Worm (Caenorhabditis elegans): ENCODE measurements around the gene ptr-15.

Gene ptr-15

ce11 chrV:7005964-7006363 is 36.2 kb upstream of the ptr-15 start, which contains the start of gene spig-10:
Gene spig-10 (plus strand): TSS chrV:7006264.
- TF ChIP-seq zip-4 (GFP tag; optimal IDR thresholded peaks at IDR 0.05) (no peak), ama-1 (optimal IDR thresholded peaks at IDR 0.05) (no peak), isw-1 (GFP tag; IDR thresholded peaks at IDR 0.05) (no peak), fkh-8 (tag; optimal IDR thresholded peaks at IDR 0.05) (no peak), elt-2 (tag; optimal IDR thresholded peaks at IDR 0.05) (no peak)

ce11 chrV:7003850-7004249 is 34.0 kb upstream of the ptr-15 start, which contains the start of gene srab-4:
Gene srab-4 (plus strand): TSS chrV:7004150.
- TF ChIP-seq ets-5 (GFP tag; IDR thresholded peaks at IDR 0.05) (no peak), egl-13 (tag; optimal IDR thresholded peaks at IDR 0.05) (no peak), mab-9 (GFP tag; IDR thresholded peaks at IDR 0.05) (no peak), swsn-7 (tag; optimal IDR thresholded peaks at IDR 0.05) (no peak), tlp-1 (tag; optimal IDR thresholded peaks at IDR 0.05) (no peak), snu-23 (GFP tag; optimal IDR thresholded peaks at IDR 0.05) (no peak), pax-3 (tag; optimal IDR thresholded peaks at IDR 0.05) (no peak)

- no peak for TF ChIP-seq unc-62 (GFP tag; optimal IDR thresholded peaks at IDR 0.05)
- TF ChIP-seq elt-2 (tag; optimal IDR thresholded peaks at IDR 0.05), result peak; percentile 1
- TF ChIP-seq aha-1 (tag; optimal IDR thresholded peaks at IDR 0.05), result no peak
- no peak for TF ChIP-seq efl-1 (optimal IDR thresholded peaks at IDR 0.05)
- TF ChIP-seq efl-1 (GFP tag; optimal IDR thresholded peaks at IDR 0.05 in 1 of 2), result peak in 1 of 2 experiments; percentile 75
Observed at ce11 chrV:7000734-7001133, 30.9 kb upstream of the ptr-15 start.

- TF ChIP-seq vab-15 (tag; optimal IDR thresholded peaks at IDR 0.05) (no peak), snu-23 (GFP tag; optimal IDR thresholded peaks at IDR 0.05) (peak; percentile 50), pax-3 (tag; optimal IDR thresholded peaks at IDR 0.05) (no peak), sup-37 (GFP tag; optimal IDR thresholded peaks at IDR 0.05) (no peak), pqm-1 (tag; optimal IDR thresholded peaks at IDR 0.05) (no peak), blmp-1 (tag; optimal IDR thresholded peaks at IDR 0.05) (peak; percentile 41), C04F5.9 (tag; optimal IDR thresholded peaks at IDR 0.05) (no peak), zag-1 (tag; optimal IDR thresholded peaks at IDR 0.05) (no peak), unc-30 (tag; optimal IDR thresholded peaks at IDR 0.05) (no peak), C16A3.4 (tag; optimal IDR thresholded peaks at IDR 0.05) (no peak), nhr-28 (tag; optimal IDR thresholded peaks at IDR 0.05) (no peak), snpc-4 (tag; optimal IDR thresholded peaks at IDR 0.05) (no peak), nhr-90 (tag; optimal IDR thresholded peaks at IDR 0.05; ENCODE audit: poor library complexity) (no peak), unc-98 (GFP tag; IDR thresholded peaks at IDR 0.05) (no peak), nhr-85 (tag) (peak; percentile 84), fkh-4 (tag; optimal IDR thresholded peaks at IDR 0.05; ENCODE audit: borderline replicate concordance) (no peak), irx-1 (tag; optimal IDR thresholded peaks at IDR 0.05) (peak; percentile 8), nhr-84 (tag; optimal IDR thresholded peaks at IDR 0.05) (no peak), tbx-2 (tag; optimal IDR thresholded peaks at IDR 0.05) (peak; percentile 62), unc-86 (tag; optimal IDR thresholded peaks at IDR 0.05) (no peak), alr-1 (tag; optimal IDR thresholded peaks at IDR 0.05; ENCODE audit: borderline replicate concordance) (no peak), nhr-19 (GFP tag; conservative IDR thresholded peaks at IDR 0.05) (peak; percentile 29; the same call in 1 of the 2 replicates), hlh-17 (GFP tag; optimal IDR thresholded peaks at IDR 0.05; ENCODE audit: borderline replicate concordance) (no peak), Y116A8C.19 (tag; optimal IDR thresholded peaks at IDR 0.05; ENCODE audit: borderline replicate concordance) (no peak), nhr-71 (tag; optimal IDR thresholded peaks at IDR 0.05) (peak; percentile 50), hpl-2 (GFP tag; optimal IDR thresholded peaks at IDR 0.05) (no peak), dpl-1 (GFP tag; optimal IDR thresholded peaks at IDR 0.05) (no peak), mab-9 (GFP tag; IDR thresholded peaks at IDR 0.05) (no peak), nhr-20 (tag; optimal IDR thresholded peaks at IDR 0.05) (peak; percentile 68), unc-130 (tag; optimal IDR thresholded peaks at IDR 0.05) (no peak), zip-4 (GFP tag; optimal IDR thresholded peaks at IDR 0.05) (no peak), ces-1 (GFP tag; optimal IDR thresholded peaks at IDR 0.05) (no peak), ceh-63 (GFP tag; optimal IDR thresholded peaks at IDR 0.05) (no peak), lir-3 (tag; optimal IDR thresholded peaks at IDR 0.05; ENCODE audit: poor library complexity) (no peak), aha-1 (tag; optimal IDR thresholded peaks at IDR 0.05) (no peak), ceh-82 (tag; optimal IDR thresholded peaks at IDR 0.05) (no peak)
Observed at ce11 chrV:6998303-6998884, 28.6 kb upstream of the ptr-15 start, which contains the start of gene nhr-42. Gene nhr-42 (plus strand): TSS chrV:6998819.
